Worm (Caenorhabditis elegans) whole organism, late embryonic: ENCODE results near the gene clec-139.

Experiments used
- C08G9.2 ChIP-seq: sonication (generic microtip); optimal IDR thresholded peaks from 2 replicates; lab custom pipeline; 2016; ENCODE audit warnings: mild to moderate bottlenecking, missing genetic modification characterization, moderate library complexity, missing compliant biosample characterization
- C38D4.7 ChIP-seq: fragments of 200-800 bp; sonication (Bioruptor generic); optimal IDR thresholded peaks from 2 replicates; lab custom pipeline; 2018; ENCODE audit warnings: mild to moderate bottlenecking, missing genetic modification characterization, moderate library complexity, missing compliant biosample characterization
- F13H6.1 ChIP-seq: sonication (generic microtip); optimal IDR thresholded peaks from 2 replicates; lab custom pipeline; 2016; ENCODE audit warnings: missing genetic modification characterization, missing compliant biosample characterization
- K09A11.1 ChIP-seq: sonication (generic microtip); optimal IDR thresholded peaks from 2 replicates; lab custom pipeline; 2017; ENCODE audit warnings: antibody characterized with exemption, mild to moderate bottlenecking, missing genetic modification characterization, missing compliant biosample characterization; ENCODE audit not compliant: insufficient read depth
- ahr-1 ChIP-seq: sonication (generic microtip); optimal IDR thresholded peaks from 2 replicates; lab custom pipeline; 2016; ENCODE audit warnings: missing genetic modification characterization, missing compliant biosample characterization
- ama-1 ChIP-seq: fragments of 150-350 bp; optimal IDR thresholded peaks from 2 replicates; lab custom pipeline; 2014
- ceh-19 ChIP-seq: fragments of 200-800 bp; sonication (Bioruptor generic); optimal IDR thresholded peaks from 2 replicates; lab custom pipeline; 2018; ENCODE audit warnings: mild to moderate bottlenecking, missing genetic modification characterization, missing compliant biosample characterization
- ceh-22 ChIP-seq: sonication (generic microtip); optimal IDR thresholded peaks from 2 replicates; lab custom pipeline; 2017; ENCODE audit warnings: missing biosample characterization, missing genetic modification characterization
- ceh-31 ChIP-seq: sonication (generic microtip); optimal IDR thresholded peaks from 2 replicates; lab custom pipeline; 2016; ENCODE audit warnings: missing genetic modification characterization, missing compliant biosample characterization
- ceh-34 ChIP-seq: sonication (generic microtip); optimal IDR thresholded peaks from 2 replicates; lab custom pipeline; 2016; ENCODE audit warnings: mild to moderate bottlenecking, missing genetic modification characterization, missing compliant biosample characterization
- ceh-48 ChIP-seq: sonication (generic microtip); optimal IDR thresholded peaks from 2 replicates; lab custom pipeline; 2016; ENCODE audit warnings: missing genetic modification characterization, inconsistent platforms, missing compliant biosample characterization
- dve-1 ChIP-seq: sonication (generic microtip); optimal IDR thresholded peaks from 2 replicates; lab custom pipeline; 2017; ENCODE audit warnings: antibody characterized with exemption, mild to moderate bottlenecking, missing genetic modification characterization, missing compliant biosample characterization
- elt-2 ChIP-seq: sonication (generic microtip); optimal IDR thresholded peaks from 2 replicates; lab custom pipeline; 2016; ENCODE audit warnings: missing genetic modification reagents, missing genetic modification characterization, missing compliant biosample characterization
- eyg-1 ChIP-seq: sonication (generic microtip); optimal IDR thresholded peaks from 2 replicates; lab custom pipeline; 2016; ENCODE audit warnings: missing genotype, missing genetic modification characterization, missing compliant biosample characterization
- fkh-6 ChIP-seq: sonication (generic microtip); optimal IDR thresholded peaks from 2 replicates; lab custom pipeline; 2016; ENCODE audit warnings: missing genetic modification characterization, missing compliant biosample characterization
- hlh-15 ChIP-seq: sonication (generic microtip); optimal IDR thresholded peaks from 2 replicates; lab custom pipeline; 2016; ENCODE audit warnings: missing genetic modification characterization, missing compliant biosample characterization
- lin-11 ChIP-seq: fragments of 200-800 bp; sonication (Bioruptor generic); optimal IDR thresholded peaks from 2 replicates; lab custom pipeline; 2018; ENCODE audit warnings: mild to moderate bottlenecking, missing genetic modification characterization, missing compliant biosample characterization
- madf-2 ChIP-seq: sonication (generic microtip); optimal IDR thresholded peaks from 2 replicates; lab custom pipeline; 2017; ENCODE audit warnings: missing genetic modification characterization, missing compliant biosample characterization
- mec-3 ChIP-seq: sonication (generic microtip); optimal IDR thresholded peaks from 2 replicates; lab custom pipeline; 2016; ENCODE audit warnings: borderline replicate concordance, missing genetic modification characterization, missing compliant biosample characterization
- nfya-1 ChIP-seq: sonication (generic microtip); optimal IDR thresholded peaks from 2 replicates; lab custom pipeline; 2017; ENCODE audit warnings: missing genetic modification characterization, mild to moderate bottlenecking, missing compliant biosample characterization, antibody characterized with exemption, moderate library complexity
- nhr-232 ChIP-seq: sonication (generic microtip); optimal IDR thresholded peaks from 2 replicates; lab custom pipeline; 2016; ENCODE audit warnings: missing genetic modification characterization, missing compliant biosample characterization
- pag-3 ChIP-seq: sonication (generic microtip); optimal IDR thresholded peaks from 2 replicates; lab custom pipeline; 2016; ENCODE audit warnings: missing compliant biosample characterization, missing genetic modification characterization, borderline replicate concordance
- pat-9 ChIP-seq: fragments of 200-800 bp; sonication (Bioruptor generic); optimal IDR thresholded peaks from 2 replicates; lab custom pipeline; 2018; ENCODE audit warnings: mild to moderate bottlenecking, missing genetic modification characterization, moderate library complexity, missing compliant biosample characterization
- pqm-1 ChIP-seq: sonication (generic microtip); optimal IDR thresholded peaks from 2 replicates; lab custom pipeline; 2016; ENCODE audit warnings: missing genetic modification characterization, missing compliant biosample characterization
- pros-1 ChIP-seq: fragments of 150-350 bp; optimal IDR thresholded peaks from 2 replicates; lab custom pipeline; 2014; ENCODE audit warnings: missing biosample characterization, missing genetic modification reagents, missing genetic modification characterization
- syd-9 ChIP-seq: sonication (generic microtip); optimal IDR thresholded peaks from 2 replicates; lab custom pipeline; 2016; ENCODE audit warnings: mild to moderate bottlenecking, missing genetic modification characterization, moderate library complexity, missing compliant biosample characterization
- ttx-3 ChIP-seq: sonication (generic microtip); optimal IDR thresholded peaks from 2 replicates; lab custom pipeline; 2016; ENCODE audit warnings: missing genetic modification reagents, missing genetic modification characterization, missing compliant biosample characterization
- unc-3 ChIP-seq, 2 experiments: fragments of 200-800 bp in 1 of 2; sonication (Bioruptor generic) in 1 of 2; sonication (generic microtip) in 1 of 2; conservative IDR thresholded peaks in 1 of 2; optimal IDR thresholded peaks in 1 of 2; 2 replicates each; pipeline versions ENCODE4 v1.3.6 to Lab custom; 2016 to 2022; ENCODE audit warnings: missing compliant biosample characterization in 2 of 2, missing genetic modification characterization in 2 of 2, missing genetic modification reagents in 1 of 2
- unc-42 ChIP-seq: sonication (generic microtip); optimal IDR thresholded peaks from 2 replicates; lab custom pipeline; 2016; ENCODE audit warnings: missing genotype, missing genetic modification characterization, missing compliant biosample characterization
- unc-86 ChIP-seq: sonication (generic microtip); optimal IDR thresholded peaks from 2 replicates; lab custom pipeline; 2016; ENCODE audit warnings: missing genetic modification characterization, missing compliant biosample characterization
- ztf-16 ChIP-seq: sonication (generic microtip); optimal IDR thresholded peaks from 2 replicates; lab custom pipeline; 2017; ENCODE audit warnings: missing genetic modification characterization, missing compliant biosample characterization

The clec-139 gene

DNA sequence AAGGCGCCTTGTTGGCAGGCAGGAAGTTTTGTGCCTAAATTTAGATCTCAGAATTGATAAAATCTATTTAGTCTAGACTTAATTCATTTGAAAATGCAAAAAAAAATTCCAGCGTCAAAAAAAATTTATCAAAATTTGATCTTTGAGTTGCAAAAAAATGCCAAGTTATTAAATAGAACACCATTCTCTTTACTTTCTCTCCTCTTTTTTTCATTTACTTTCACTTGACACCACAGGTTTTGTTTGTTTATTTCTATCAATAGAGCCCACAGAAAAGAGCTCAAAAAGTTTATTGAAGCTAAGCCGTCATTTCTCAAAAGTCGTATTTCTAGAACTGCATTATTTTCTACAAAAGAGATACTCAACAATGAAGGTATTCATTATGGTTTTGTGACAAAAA lies 8.9 kb downstream of the clec-139 start, which contains the start of gene pqn-35:
TSS of gene pqn-35 (plus strand) at position 301 of the 400 bp plus-strand sequence.
- TF ChIP-seq ceh-48 (tag; lab: Kevin White, UChicago) (no peak), pag-3 (tag; lab: Kevin White, UChicago) (no peak), ahr-1 (tag; lab: Kevin White, UChicago) (no peak), dve-1 (tag; lab: Kevin White, UChicago) (no peak), lin-11 (tag; lab: Kevin White, UChicago) (no peak), eyg-1 (no peak), ceh-19 (GFP tag; lab: Kevin White, UChicago) (no peak), nfya-1 (tag; lab: Kevin White, UChicago) (no peak)
- TF ChIP-seq, all 69 proteins: peak for 0

- TF ChIP-seq ceh-48 (tag; lab: Kevin White, UChicago) (no peak), fkh-6 (tag; lab: Kevin White, UChicago) (no peak), pat-9 (tag; lab: Kevin White, UChicago) (no peak), nhr-232 (tag; lab: Kevin White, UChicago) (no peak), mec-3 (no peak), ceh-31 (no peak), F13H6.1 (no peak), ztf-16 (tag; lab: Kevin White, UChicago) (no peak), ama-1 (lab: Kevin White, UChicago) (no peak), ahr-1 (tag; lab: Kevin White, UChicago) (no peak), hlh-15 (no peak), ceh-22 (tag; lab: Kevin White, UChicago) (no peak), K09A11.1 (tag; lab: Kevin White, UChicago) (no peak), ceh-34 (tag; lab: Kevin White, UChicago) (no peak), C08G9.2 (tag; lab: Kevin White, UChicago) (no peak), unc-3 (GFP tag; conservative IDR thresholded peaks at IDR 0.05; lab: Robert Waterston, UW) (no peak), unc-3 (tag; optimal IDR thresholded peaks at IDR 0.05; lab: Kevin White, UChicago) (no peak)
Measured at ce11 chrII:4608073-4608472, 13.5 kb downstream of the clec-139 start, which contains the start of gene F35D11.3. F35D11.3 (plus strand) TSS chrII:4608372.

- TF ChIP-seq pat-9 (tag; lab: Kevin White, UChicago) (no peak), ztf-16 (tag; lab: Kevin White, UChicago) (no peak), unc-42 (tag; lab: Kevin White, UChicago) (peak; percentile 69)
Measured at ce11 chrII:4606687-4607297, 14.8 kb downstream of the clec-139 start.

ce11 chrII:4604680-4605079 lies 16.9 kb downstream of the clec-139 start:
- TF ChIP-seq unc-86 (tag; lab: Kevin White, UChicago) = no peak
- TF ChIP-seq ceh-19 (GFP tag; lab: Kevin White, UChicago) = no peak
- no peak for TF ChIP-seq unc-42 (tag; lab: Kevin White, UChicago)
- TF ChIP-seq pag-3 (tag; lab: Kevin White, UChicago) = no peak
- TF ChIP-seq pros-1 (tag; lab: Kevin White, UChicago) = no peak
- no peak for TF ChIP-seq C38D4.7 (GFP tag; lab: Kevin White, UChicago)
- TF ChIP-seq pqm-1 = no peak
- no peak for TF ChIP-seq madf-2 (tag; lab: Kevin White, UChicago)
- no peak for TF ChIP-seq ttx-3
- TF ChIP-seq ceh-34 (tag; lab: Kevin White, UChicago) = no peak
- no peak for TF ChIP-seq syd-9 (tag; lab: Kevin White, UChicago)

- TF ChIP-seq ama-1 (lab: Kevin White, UChicago) (no peak), elt-2 (tag; lab: Kevin White, UChicago) (peak; percentile 6)
Measured at ce11 chrII:4604149-4604548, 17.4 kb downstream of the clec-139 start.
